Fruit fly (Drosophila melanogaster) whole organism, embryonic: ENCODE data around the gene Cpr11B.

Experiments used
- Adf1 ChIP-seq: fragments of 200-800 bp; sonication (Bioruptor generic); IDR thresholded peaks from 2 replicates; pipeline ENCODE4 v1.3.6; 2022; ENCODE audit warnings: missing biosample characterization, missing genetic modification characterization
- Asciz ChIP-seq: fragments of 200-800 bp; sonication (Bioruptor generic); optimal IDR thresholded peaks from 2 replicates; lab custom pipeline; 2017; ENCODE audit warnings: missing biosample characterization, mild to moderate bottlenecking, missing genetic modification characterization, missing genetic modification reagents
- BEAF-32 ChIP-seq: fragments of 200-800 bp; sonication (Bioruptor generic); optimal IDR thresholded peaks from 3 replicates; lab custom pipeline; 2017; ENCODE audit warnings: missing biosample characterization, missing genetic modification characterization, mild to moderate bottlenecking, moderate library complexity, missing genetic modification reagents
- CG10462 ChIP-seq: fragments of 200-800 bp; sonication (Bioruptor generic); optimal IDR thresholded peaks from 2 replicates; lab custom pipeline; 2016; ENCODE audit warnings: missing biosample characterization, missing genetic modification characterization
- CG10543 ChIP-seq: fragments of 200-800 bp; sonication (Bioruptor generic); optimal IDR thresholded peaks from 3 replicates; lab custom pipeline; 2017; ENCODE audit warnings: missing biosample characterization, mild to moderate bottlenecking, missing genetic modification characterization, moderate library complexity
- CG11723 ChIP-seq: fragments of 200-800 bp; sonication (Bioruptor generic); optimal IDR thresholded peaks from 2 replicates; lab custom pipeline; 2017; ENCODE audit warnings: missing biosample characterization, mild to moderate bottlenecking, missing genetic modification characterization
- CG12391 ChIP-seq: fragments of 200-800 bp; sonication (Bioruptor generic); optimal IDR thresholded peaks from 3 replicates; lab custom pipeline; 2018; ENCODE audit warnings: missing biosample characterization, mild to moderate bottlenecking, missing genetic modification characterization, moderate library complexity
- CG16779 ChIP-seq: fragments of 200-800 bp; sonication (Bioruptor generic); IDR thresholded peaks from 2 replicates; pipeline ENCODE4 v1.3.6; 2022; ENCODE audit warnings: missing biosample characterization, missing genetic modification characterization
- CG16815 ChIP-seq: fragments of 200-800 bp; sonication (Bioruptor generic); optimal IDR thresholded peaks from 3 replicates; lab custom pipeline; 2017; ENCODE audit warnings: missing biosample characterization, mild to moderate bottlenecking, missing genetic modification characterization
- CG17385 ChIP-seq: fragments of 200-800 bp; sonication (Bioruptor generic); optimal IDR thresholded peaks from 3 replicates; lab custom pipeline; 2018; ENCODE audit warnings: missing biosample characterization, mild to moderate bottlenecking, missing genetic modification characterization
- CG2116 ChIP-seq: fragments of 200-800 bp; sonication (Bioruptor generic); optimal IDR thresholded peaks from 3 replicates; lab custom pipeline; 2018; ENCODE audit warnings: missing biosample characterization, mild to moderate bottlenecking, missing genetic modification characterization
- CG3726 ChIP-seq: fragments of 200-800 bp; sonication (Bioruptor generic); IDR thresholded peaks from 3 replicates; pipeline ENCODE4, ENCODE4 v1.3.6; 2022; ENCODE audit warnings: missing biosample characterization, missing genetic modification characterization
- CG43689 ChIP-seq: fragments of 200-800 bp; sonication (Bioruptor generic); IDR thresholded peaks from 2 replicates; pipeline ENCODE4 v1.3.6; 2022; ENCODE audit warnings: missing biosample characterization, missing genetic modification characterization
- CG6683 ChIP-seq: fragments of 200-800 bp; sonication (Bioruptor generic); optimal IDR thresholded peaks from 2 replicates; lab custom pipeline; 2017; ENCODE audit warnings: missing biosample characterization, mild to moderate bottlenecking, missing genetic modification characterization, missing genetic modification reagents
- CG8290 ChIP-seq, 3 experiments: fragments of 200-800 bp; sonication (Bioruptor generic); optimal IDR thresholded peaks; 2 replicates each; lab custom pipeline; 2016 to 2019; ENCODE audit warnings: missing biosample characterization in 3 of 3, missing genetic modification characterization in 3 of 3, mild to moderate bottlenecking in 2 of 3, moderate library complexity in 1 of 3
- CG8478 ChIP-seq: fragments of >200 bp; optimal IDR thresholded peaks from 2 replicates; lab custom pipeline; 2018
- CG8765 ChIP-seq: fragments of 200-800 bp; sonication (Bioruptor generic); IDR thresholded peaks from 2 replicates; pipeline ENCODE4 v1.3.6; 2022; ENCODE audit warnings: missing biosample characterization, missing genetic modification characterization
- CG9215 ChIP-seq: fragments of 200-800 bp; sonication (Bioruptor generic); IDR thresholded peaks from 2 replicates; pipeline ENCODE4 v1.3.6; 2022; ENCODE audit warnings: missing biosample characterization, missing genetic modification characterization
- CrebB ChIP-seq: fragments of 200-800 bp; sonication (Bioruptor generic); optimal IDR thresholded peaks from 3 replicates; lab custom pipeline; 2018; ENCODE audit warnings: missing biosample characterization, mild to moderate bottlenecking, missing genetic modification characterization
- Dad ChIP-seq: fragments of 200-800 bp; sonication (Bioruptor generic); optimal IDR thresholded peaks from 3 replicates; lab custom pipeline; 2016; ENCODE audit warnings: missing biosample characterization, missing genetic modification characterization
- Doc3 ChIP-seq: fragments of 200-800 bp; sonication (Bioruptor generic); IDR thresholded peaks from 3 replicates; pipeline ENCODE4 v1.3.6; 2022; ENCODE audit warnings: missing biosample characterization, missing genetic modification characterization; ENCODE audit not compliant: partially characterized antibody
- Gug ChIP-seq: fragments of 200-800 bp; sonication (Bioruptor generic); IDR thresholded peaks from 4 replicates; pipeline ENCODE4 v1.3.6; 2022; ENCODE audit warnings: missing biosample characterization, missing genetic modification characterization
- H2.0 ChIP-seq: fragments of 200-800 bp; sonication (Bioruptor generic); IDR thresholded peaks from 2 replicates; pipeline ENCODE4 v1.3.6; 2022; ENCODE audit warnings: missing biosample characterization, missing genetic modification characterization
- HmgD ChIP-seq: fragments of 200-800 bp; sonication (Bioruptor generic); optimal IDR thresholded peaks from 3 replicates; lab custom pipeline; 2016; ENCODE audit warnings: missing biosample characterization, missing genetic modification characterization
- Mad ChIP-seq: fragments of 200-800 bp; sonication (Bioruptor generic); optimal IDR thresholded peaks from 2 replicates; lab custom pipeline; 2016; ENCODE audit warnings: missing biosample characterization, missing genetic modification characterization
- Max ChIP-seq: fragments of 200-800 bp; sonication (Bioruptor generic); optimal IDR thresholded peaks from 2 replicates; lab custom pipeline; 2016; ENCODE audit warnings: missing biosample characterization, mild to moderate bottlenecking, missing genetic modification characterization
- Meics ChIP-seq: fragments of 200-800 bp; sonication (Bioruptor generic); optimal IDR thresholded peaks from 2 replicates; lab custom pipeline; 2017; ENCODE audit warnings: missing biosample characterization, mild to moderate bottlenecking, missing genetic modification characterization
- Nf-YC ChIP-seq: fragments of 200-800 bp; optimal IDR thresholded peaks from 3 replicates; lab custom pipeline; 2019; ENCODE audit warnings: missing biosample characterization, mild to moderate bottlenecking, missing genetic modification characterization, moderate library complexity
- Rfx ChIP-seq: fragments of 200-800 bp; sonication (Bioruptor generic); IDR thresholded peaks from 2 replicates; pipeline ENCODE4 v1.3.6; 2022; ENCODE audit warnings: missing biosample characterization, missing genetic modification characterization
- Sry-β ChIP-seq: fragments of 200-800 bp; sonication (Bioruptor generic); optimal IDR thresholded peaks from 2 replicates; lab custom pipeline; 2018; ENCODE audit warnings: missing biosample characterization, mild to moderate bottlenecking, missing genetic modification characterization, moderate library complexity
- TFAM ChIP-seq: fragments of 200-800 bp; sonication (Bioruptor generic); optimal IDR thresholded peaks from 2 replicates; lab custom pipeline; 2017; ENCODE audit warnings: missing biosample characterization, missing genetic modification characterization, inconsistent platforms
- Trl ChIP-seq, 3 experiments: fragments of >200 bp in 2 of 3; fragments of 200-800 bp in 1 of 3; sonication (Bioruptor generic) in 1 of 3; optimal IDR thresholded peaks; 2 replicates in 1 of 3; 3 replicates in 2 of 3; lab custom pipeline; 2016 to 2017; ENCODE audit warnings: missing biosample characterization in 1 of 3, missing genetic modification characterization in 1 of 3
- amos ChIP-seq: fragments of 200-800 bp; sonication (Bioruptor generic); IDR thresholded peaks from 2 replicates; pipeline ENCODE4 v1.3.6; 2022; ENCODE audit warnings: missing biosample characterization, missing genetic modification characterization; ENCODE audit not compliant: partially characterized antibody
- bcd ChIP-seq: fragments of 200-800 bp; sonication (Bioruptor generic); optimal IDR thresholded peaks from 2 replicates; lab custom pipeline; 2017; ENCODE audit warnings: missing biosample characterization, mild to moderate bottlenecking, missing genetic modification characterization
- esg ChIP-seq: fragments of 200-800 bp; sonication (Bioruptor generic); conservative IDR thresholded peaks from 2 replicates; pipeline ENCODE4 v1.3.6; 2022; ENCODE audit warnings: missing biosample characterization, missing genetic modification characterization
- exex ChIP-seq: fragments of 200-800 bp; sonication (Bioruptor generic); optimal IDR thresholded peaks from 4 replicates; lab custom pipeline; 2018; ENCODE audit warnings: missing biosample characterization, mild to moderate bottlenecking, missing genetic modification characterization, moderate library complexity
- eyg ChIP-seq: fragments of 200-800 bp; sonication (Bioruptor generic); optimal IDR thresholded peaks from 3 replicates; lab custom pipeline; 2016; ENCODE audit warnings: missing biosample characterization, missing genetic modification characterization
- gfzf ChIP-seq: fragments of 200-800 bp; sonication (Bioruptor generic); optimal IDR thresholded peaks from 2 replicates; lab custom pipeline; 2016; ENCODE audit warnings: missing biosample characterization, mild to moderate bottlenecking, missing genetic modification characterization, moderate library complexity
- grau ChIP-seq: fragments of 200-800 bp; optimal IDR thresholded peaks from 3 replicates; lab custom pipeline; 2019; ENCODE audit warnings: missing biosample characterization, mild to moderate bottlenecking, missing genetic modification characterization, moderate library complexity
- hbn ChIP-seq: fragments of 200-800 bp; sonication (Bioruptor generic); IDR thresholded peaks from 2 replicates; pipeline ENCODE4 v1.3.6; 2022; ENCODE audit warnings: missing biosample characterization, missing genetic modification characterization; ENCODE audit not compliant: partially characterized antibody
- hkb ChIP-seq, 2 experiments: fragments of 200-800 bp in 1 of 2; fragments of >200 bp in 1 of 2; sonication (Bioruptor generic) in 1 of 2; IDR thresholded peaks in 1 of 2; optimal IDR thresholded peaks in 1 of 2; 2 replicates each; pipeline versions ENCODE4 v1.3.6 to Lab custom; 2017 to 2022; ENCODE audit warnings: missing biosample characterization in 1 of 2, missing genetic modification characterization in 1 of 2
- jigr1 ChIP-seq: fragments of 200-800 bp; sonication (Bioruptor generic); IDR thresholded peaks from 3 replicates; pipeline ENCODE4 v1.3.6; 2022; ENCODE audit warnings: missing biosample characterization, missing genetic modification characterization
- kni ChIP-seq: fragments of 200-800 bp; sonication (Bioruptor generic); optimal IDR thresholded peaks from 3 replicates; lab custom pipeline; 2017; ENCODE audit warnings: mild to moderate bottlenecking, missing biosample characterization, missing genetic modification reagents, missing genetic modification characterization
- lola ChIP-seq, 3 experiments: fragments of >200 bp in 2 of 3; fragments of 200-800 bp in 1 of 3; sonication (Bioruptor generic) in 1 of 3; optimal IDR thresholded peaks; 2 replicates each; lab custom pipeline; 2017 to 2019; ENCODE audit warnings: missing biosample characterization in 3 of 3, missing genetic modification characterization in 3 of 3, mild to moderate bottlenecking in 1 of 3, moderate library complexity in 1 of 3
- mam ChIP-seq: fragments of 200-800 bp; sonication (Bioruptor generic); optimal IDR thresholded peaks from 3 replicates; lab custom pipeline; 2016; ENCODE audit warnings: missing biosample characterization, missing genetic modification characterization
- nau ChIP-seq: fragments of 200-800 bp; sonication (Bioruptor generic); optimal IDR thresholded peaks from 3 replicates; lab custom pipeline; 2017; ENCODE audit warnings: missing biosample characterization, mild to moderate bottlenecking, missing genetic modification characterization, missing genetic modification reagents
- pnt ChIP-seq: fragments of 200-800 bp; sonication (Bioruptor generic); optimal IDR thresholded peaks from 3 replicates; lab custom pipeline; 2016; ENCODE audit warnings: missing biosample characterization, missing genetic modification characterization
- tgo ChIP-seq: fragments of 200-800 bp; sonication (Bioruptor generic); IDR thresholded peaks from 3 replicates; pipeline ENCODE4 v1.3.6; 2022; ENCODE audit warnings: missing biosample characterization, missing genetic modification characterization
- zen2 ChIP-seq: fragments of 200-800 bp; sonication (Bioruptor generic); IDR thresholded peaks from 3 replicates; pipeline ENCODE4 v1.3.6; 2022; ENCODE audit warnings: missing biosample characterization, missing genetic modification characterization; ENCODE audit not compliant: partially characterized antibody

Gene Cpr11B

dm6 chrX:12567663-12568062, 14.7 kb downstream of the Cpr11B start (continued):
- TF ChIP-seq CG8290 (GFP tag; optimal IDR thresholded peaks at IDR 0.05; lab: Kevin White, UChicago) (no peak), CG8290 (tag; optimal IDR thresholded peaks at IDR 0.05; lab: Kevin White, UChicago) (no peak), hkb (optimal IDR thresholded peaks at IDR 0.05; lab: Kevin White, UChicago) (no peak), hkb (GFP tag; IDR thresholded peaks at IDR 0.05; lab: Robert Waterston, UW) (peak; percentile 87), Rfx (GFP tag; lab: Robert Waterston, UW) (peak; percentile 79), kni (GFP tag; lab: Kevin White, UChicago) (no peak), hbn (GFP tag; lab: Robert Waterston, UW) (no peak), CG17385 (GFP tag; lab: Kevin White, UChicago) (peak; percentile 80), CG2116 (peak; percentile 15), CG11723 (GFP tag; lab: Kevin White, UChicago) (peak; percentile 42), CG6683 (GFP tag; lab: Kevin White, UChicago) (peak; percentile 83), CG10543 (GFP tag; lab: Kevin White, UChicago) (peak; percentile 80), Meics (GFP tag; lab: Kevin White, UChicago) (peak; percentile 88), Doc3 (no peak), Nf-YC (peak; percentile 79), zen2 (GFP tag; lab: Robert Waterston, UW) (no peak), BEAF-32 (GFP tag; lab: Kevin White, UChicago) (no peak), exex (peak; percentile 69), CrebB (tag; lab: Kevin White, UChicago) (peak; percentile 71), CG16815 (GFP tag; lab: Kevin White, UChicago) (peak; percentile 25), jigr1 (GFP tag; lab: Robert Waterston, UW) (no peak), nau (GFP tag; lab: Kevin White, UChicago) (peak; percentile 45), pnt (GFP tag; lab: Kevin White, UChicago) (no peak), CG43689 (GFP tag; lab: Robert Waterston, UW) (peak; percentile 55; the same call in 1 of the 2 replicates), CG8478 (no peak), amos (no peak), esg (GFP tag; lab: Robert Waterston, UW) (peak; percentile 73), CG12391 (tag; lab: Kevin White, UChicago) (peak; percentile 83), TFAM (GFP tag; lab: Kevin White, UChicago) (no peak), HmgD (GFP tag; lab: Kevin White, UChicago) (no peak), CG10462 (no peak), lola (GFP tag; optimal IDR thresholded peaks at IDR 0.05; lab: Kevin White, UChicago) (peak in 1 of 3 experiments; percentile 28), Asciz (GFP tag; lab: Kevin White, UChicago) (peak; percentile 66), bcd (peak; percentile 71), Dad (GFP tag; lab: Kevin White, UChicago) (no peak), mam (GFP tag; lab: Kevin White, UChicago) (no peak), Adf1 (GFP tag; lab: Robert Waterston, UW) (peak; percentile 63), Gug (GFP tag; lab: Robert Waterston, UW) (0 out of 4 replicates have a peak, but pooled peaks have one; percentile 19), gfzf (no peak), CG8765 (GFP tag; lab: Robert Waterston, UW) (0 out of 2 replicates have a peak, but pooled peaks have one; percentile 13), Mad (GFP tag; lab: Kevin White, UChicago) (no peak), CG16779 (no peak), CG9215 (GFP tag; lab: Robert Waterston, UW) (peak; percentile 76), eyg (no peak), Sry-β (no peak), grau (peak; percentile 87), CG3726 (GFP tag; lab: Robert Waterston, UW) (0 out of 3 replicates have a peak, but pooled peaks have one; percentile 45), tgo (peak; percentile 77), H2.0 (GFP tag; lab: Robert Waterston, UW) (peak; percentile 62), Max (peak; percentile 48), Trl (optimal IDR thresholded peaks at IDR 0.05; lab: Kevin White, UChicago) (peak in 1 of 2 experiments; percentile 17), Trl (GFP tag; optimal IDR thresholded peaks at IDR 0.05; lab: Kevin White, UChicago) (no peak)
